Fruit fly (Drosophila melanogaster): ENCODE results near the gene Spindly.

dm6 chr2L:3562435-3562834 lies 32.3 kb upstream of the Spindly start:
- TF ChIP-seq kay (GFP tag; ENCODE audit: borderline replicate concordance) = no peak
- no peak for TF ChIP-seq pad (GFP tag; optimal IDR thresholded peaks at IDR 0.05)
- no peak for TF ChIP-seq cnc (optimal IDR thresholded peaks at IDR 0.05)
